Worm (Caenorhabditis elegans): Measurements from ENCODE around the gene F41H8.1.
"Not testable (repeated sequence)": the region's sequence is repeated elsewhere in the genome, so short reads cannot be mapped to it uniquely, and the experiment has no call there.

- not testable (repeated sequence) for TF ChIP-seq lir-3 (tag; optimal IDR thresholded peaks at IDR 0.05; ENCODE audit: poor library complexity); fos-1 (tag; optimal IDR thresholded peaks at IDR 0.05); nhr-77 (tag; optimal IDR thresholded peaks at IDR 0.05)
Measured at ce11 chrV:838984-839471, 5.6 kb downstream of the F41H8.1 start, which contains the start of the genes K09C6.7 and K09C6.10.

Measured in whole organism, L1 larva.